Fruit fly (Drosophila melanogaster): ENCODE measurements around the gene Rsph9.

- TF ChIP-seq GATAd (GFP tag; optimal IDR thresholded peaks at IDR 0.05) (no peak), Dfd (GFP tag; optimal IDR thresholded peaks at IDR 0.05) (no peak), pan (optimal IDR thresholded peaks at IDR 0.05) (no peak), Hnf4 (GFP tag; optimal IDR thresholded peaks at IDR 0.05) (peak; percentile 33), OdsH (GFP tag; optimal IDR thresholded peaks at IDR 0.05) (no peak), tai (GFP tag; optimal IDR thresholded peaks at IDR 0.05) (no peak), Myc (optimal IDR thresholded peaks at IDR 0.05) (no peak), h (GFP tag; optimal IDR thresholded peaks at IDR 0.05) (no peak), brk (GFP tag; optimal IDR thresholded peaks at IDR 0.05) (no peak), psq (GFP tag; optimal IDR thresholded peaks at IDR 0.05) (peak; percentile 77), usp (GFP tag; optimal IDR thresholded peaks at IDR 0.05) (no peak), Hr78 (GFP tag; optimal IDR thresholded peaks at IDR 0.05) (no peak), dl (GFP tag; optimal IDR thresholded peaks at IDR 0.05; ENCODE audit: insufficient read depth in 1 of 2, partially characterized antibody in 2 of 2) (peak in 1 of 2 experiments; percentile 47), lola (GFP tag; optimal IDR thresholded peaks at IDR 0.05) (no peak)
Measured at dm6 chr2L:17383588-17384308, 28.7 kb downstream of the Rsph9 start, which contains the start of gene Lrch.

All from whole organism, wandering third instar larva.